Worm (Caenorhabditis elegans) whole organism, early embryonic: ENCODE measurements around the gene oac-12.

Source experiments
- B0310.2 ChIP-seq: sonication (generic microtip); optimal IDR thresholded peaks from 2 replicates; lab custom pipeline; 2016; ENCODE audit warnings: mild to moderate bottlenecking, missing genetic modification characterization, missing compliant biosample characterization
- F13C5.2 ChIP-seq: sonication (generic microtip); optimal IDR thresholded peaks from 2 replicates; lab custom pipeline; 2017; ENCODE audit warnings: mild to moderate bottlenecking, missing genetic modification characterization, inconsistent platforms, missing compliant biosample characterization
- aly-1 ChIP-seq: sonication (generic microtip); optimal IDR thresholded peaks from 2 replicates; lab custom pipeline; 2016; ENCODE audit warnings: missing genetic modification characterization, missing compliant biosample characterization
- ama-1 ChIP-seq: fragments of 150-350 bp; optimal IDR thresholded peaks from 2 replicates; lab custom pipeline; 2014
- ceh-13 ChIP-seq: fragments of 200-800 bp; sonication (Bioruptor generic); optimal IDR thresholded peaks from 2 replicates; lab custom pipeline; 2018; ENCODE audit warnings: mild to moderate bottlenecking, missing genetic modification characterization, missing compliant biosample characterization
- ceh-36 ChIP-seq: sonication (generic microtip); optimal IDR thresholded peaks from 2 replicates; lab custom pipeline; 2016; ENCODE audit warnings: missing genetic modification characterization, inconsistent platforms, missing compliant biosample characterization
- ets-7 ChIP-seq: sonication (generic microtip); optimal IDR thresholded peaks from 2 replicates; lab custom pipeline; 2016; ENCODE audit warnings: missing genotype, missing genetic modification characterization, missing compliant biosample characterization
- flt-1 ChIP-seq: fragments of 200-800 bp; sonication (Bioruptor generic); IDR thresholded peaks from 2 replicates; pipeline ENCODE4 v1.3.6; 2022; ENCODE audit warnings: missing genetic modification characterization, missing compliant biosample characterization
- hmbx-1 ChIP-seq: sonication (generic microtip); optimal IDR thresholded peaks from 2 replicates; lab custom pipeline; 2016; ENCODE audit warnings: mild to moderate bottlenecking, missing genetic modification characterization, missing compliant biosample characterization
- hmg-4 ChIP-seq: fragments of 200-800 bp; sonication (Bioruptor generic); optimal IDR thresholded peaks from 2 replicates; lab custom pipeline; 2018; ENCODE audit warnings: mild to moderate bottlenecking, missing genetic modification characterization, missing compliant biosample characterization
- hnd-1 ChIP-seq: sonication (generic microtip); optimal IDR thresholded peaks from 2 replicates; lab custom pipeline; 2016; ENCODE audit warnings: missing genetic modification characterization, missing compliant biosample characterization
- pes-1 ChIP-seq: fragments of 200-800 bp; sonication (Bioruptor generic); IDR thresholded peaks from 2 replicates; pipeline ENCODE4 v1.3.6; 2022; ENCODE audit warnings: missing genetic modification reagents, missing genetic modification characterization, missing compliant biosample characterization
- scrt-1 ChIP-seq: fragments of 200-800 bp; sonication (Bioruptor generic); IDR thresholded peaks from 2 replicates; pipeline ENCODE4 v1.3.6; 2022; ENCODE audit warnings: missing genetic modification characterization, missing compliant biosample characterization
- sea-1 ChIP-seq: fragments of 200-800 bp; sonication (Bioruptor generic); conservative IDR thresholded peaks from 2 replicates; pipeline ENCODE4 v1.3.6; 2022; ENCODE audit warnings: missing genetic modification characterization, missing compliant biosample characterization
- tbx-11 ChIP-seq: fragments of 200-800 bp; sonication (Bioruptor generic); IDR thresholded peaks from 2 replicates; pipeline ENCODE4 v1.3.6; 2022; ENCODE audit warnings: missing genetic modification characterization, missing compliant biosample characterization
- tbx-37 ChIP-seq: fragments of 200-800 bp; sonication (Bioruptor generic); conservative IDR thresholded peaks from 2 replicates; pipeline ENCODE4 v1.3.6; 2022; ENCODE audit warnings: missing genetic modification reagents, missing genetic modification characterization, missing compliant biosample characterization
- tra-4 ChIP-seq: sonication (generic microtip); optimal IDR thresholded peaks from 2 replicates; lab custom pipeline; 2017; ENCODE audit warnings: missing genetic modification characterization, missing compliant biosample characterization

Gene oac-12

ce11 chrV:4332450-4332849 is at the start of gene oac-12:
oac-12 (minus strand) TSS chrV:4332550.
- TF ChIP-seq hmg-4 (GFP tag; lab: Kevin White, UChicago) (no peak), pes-1 (GFP tag; lab: Robert Waterston, UW) (no peak), B0310.2 (tag; lab: Kevin White, UChicago) (no peak), tra-4 (tag; lab: Kevin White, UChicago) (no peak), flt-1 (no peak), ceh-13 (GFP tag; lab: Kevin White, UChicago) (no peak), tbx-11 (GFP tag; lab: Robert Waterston, UW) (no peak), hmbx-1 (tag; lab: Kevin White, UChicago) (no peak), aly-1 (tag; lab: Kevin White, UChicago) (no peak), hnd-1 (tag; lab: Kevin White, UChicago) (no peak), ceh-36 (no peak), ets-7 (tag; lab: Kevin White, UChicago) (no peak), F13C5.2 (tag; lab: Kevin White, UChicago) (no peak), sea-1 (GFP tag; lab: Robert Waterston, UW) (no peak), ama-1 (lab: Kevin White, UChicago) (no peak), scrt-1 (GFP tag; lab: Robert Waterston, UW) (no peak), tbx-37 (GFP tag; lab: Robert Waterston, UW) (no peak)

- TF ChIP-seq ama-1 (lab: Kevin White, UChicago) (no peak), F13C5.2 (tag; lab: Kevin White, UChicago) (no peak), sea-1 (GFP tag; lab: Robert Waterston, UW) (no peak), hnd-1 (tag; lab: Kevin White, UChicago) (no peak), hmbx-1 (tag; lab: Kevin White, UChicago) (no peak), hmg-4 (GFP tag; lab: Kevin White, UChicago) (no peak), ceh-13 (GFP tag; lab: Kevin White, UChicago) (no peak), tbx-37 (GFP tag; lab: Robert Waterston, UW) (no peak), ceh-36 (no peak), scrt-1 (GFP tag; lab: Robert Waterston, UW) (no peak)
Observed at ce11 chrV:4377622-4378021, 45.3 kb upstream of the oac-12 start, which contains the start of gene F32D1.8. F32D1.8 (minus strand) TSS chrV:4377722.

DNA sequence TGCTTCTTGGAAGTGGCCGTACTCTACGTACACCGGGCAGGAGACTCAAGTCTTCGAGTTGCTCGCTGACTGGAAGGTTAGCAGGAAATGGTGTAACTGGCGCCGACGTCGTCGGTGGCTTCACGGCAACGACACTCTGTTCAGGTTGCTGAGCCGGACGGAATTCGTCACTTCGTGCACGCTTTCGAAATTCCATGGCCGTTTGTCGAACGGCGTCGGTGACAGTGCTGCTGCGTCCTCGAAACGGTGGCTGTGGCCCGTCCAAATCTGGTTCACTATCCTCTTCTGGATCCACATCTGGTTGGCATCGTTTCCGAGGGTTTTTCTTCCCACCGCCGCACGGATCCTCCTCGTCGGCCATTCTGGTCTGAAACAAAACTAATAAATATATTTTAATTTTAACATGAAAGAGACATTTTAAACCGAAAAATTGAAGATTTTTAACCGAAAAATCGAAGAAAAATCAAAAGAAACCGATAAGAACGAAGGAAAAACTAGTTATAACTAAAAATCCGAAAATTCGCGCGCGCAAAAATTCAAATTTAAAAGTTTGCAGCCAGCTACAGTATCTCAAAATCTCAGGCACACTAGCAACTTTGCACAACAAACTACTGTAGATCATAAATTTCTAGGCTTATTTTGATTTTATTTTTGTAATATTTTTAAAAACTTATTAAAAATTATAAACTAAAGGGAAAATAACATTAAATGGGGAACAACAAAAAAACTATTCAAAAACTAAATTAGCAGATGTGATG is 43.6 kb upstream of the oac-12 start, which contains the start of gene F32D1.7:
Gene F32D1.7 (minus strand): TSS at position 367 of the 758 bp plus-strand sequence.
- TF ChIP-seq hmbx-1 (tag; lab: Kevin White, UChicago) (no peak), tra-4 (tag; lab: Kevin White, UChicago) (no peak), tbx-37 (GFP tag; lab: Robert Waterston, UW) (no peak), hmg-4 (GFP tag; lab: Kevin White, UChicago) (no peak)

DNA sequence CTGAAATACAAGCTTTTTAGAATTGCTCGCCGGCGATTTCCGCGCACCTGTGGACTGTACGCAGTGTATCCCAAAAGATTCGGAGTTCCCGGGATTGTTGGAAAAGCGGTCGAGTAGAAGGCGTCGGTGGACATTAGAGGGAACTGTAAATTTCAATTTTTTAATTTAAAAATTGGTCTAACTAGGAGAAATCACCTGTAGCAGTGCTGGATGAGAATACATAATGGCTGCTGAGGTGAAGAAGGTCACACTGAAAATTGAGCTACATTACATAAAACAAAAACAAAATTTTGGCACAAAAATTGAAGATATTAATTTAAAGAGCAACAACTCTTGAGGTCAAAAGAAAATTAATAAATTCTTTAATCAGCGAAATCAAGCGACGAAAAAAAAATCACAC is 42.3 kb upstream of the oac-12 start, which contains the start of gene neg-1:
Gene neg-1 (minus strand): TSS at position 250 of the 400 bp plus-strand sequence.
- TF ChIP-seq scrt-1 (GFP tag; lab: Robert Waterston, UW) (no peak), F13C5.2 (tag; lab: Kevin White, UChicago) (no peak), ceh-36 (no peak), tbx-37 (GFP tag; lab: Robert Waterston, UW) (no peak), ama-1 (lab: Kevin White, UChicago) (no peak), aly-1 (tag; lab: Kevin White, UChicago) (no peak), ceh-13 (GFP tag; lab: Kevin White, UChicago) (no peak), ets-7 (tag; lab: Kevin White, UChicago) (no peak), tra-4 (tag; lab: Kevin White, UChicago) (no peak), flt-1 (no peak), pes-1 (GFP tag; lab: Robert Waterston, UW) (no peak), B0310.2 (tag; lab: Kevin White, UChicago) (no peak), hmg-4 (GFP tag; lab: Kevin White, UChicago) (no peak), hmbx-1 (tag; lab: Kevin White, UChicago) (no peak), tbx-11 (GFP tag; lab: Robert Waterston, UW) (no peak), sea-1 (GFP tag; lab: Robert Waterston, UW) (no peak)

ce11 chrV:4373656-4374055 is 41.3 kb upstream of the oac-12 start:
- no peak for TF ChIP-seq ama-1 (lab: Kevin White, UChicago)
- TF ChIP-seq pes-1 (GFP tag; lab: Robert Waterston, UW): no peak
- TF ChIP-seq ets-7 (tag; lab: Kevin White, UChicago): no peak
- TF ChIP-seq hmbx-1 (tag; lab: Kevin White, UChicago): no peak
- TF ChIP-seq tbx-37 (GFP tag; lab: Robert Waterston, UW): no peak
- TF ChIP-seq tbx-11 (GFP tag; lab: Robert Waterston, UW): no peak
- TF ChIP-seq F13C5.2 (tag; lab: Kevin White, UChicago): no peak
- no peak for TF ChIP-seq tra-4 (tag; lab: Kevin White, UChicago)
- no peak for TF ChIP-seq sea-1 (GFP tag; lab: Robert Waterston, UW)
- no peak for TF ChIP-seq aly-1 (tag; lab: Kevin White, UChicago)
- no peak for TF ChIP-seq scrt-1 (GFP tag; lab: Robert Waterston, UW)
- no peak for TF ChIP-seq hmg-4 (GFP tag; lab: Kevin White, UChicago)
- TF ChIP-seq ceh-36: no peak
- no peak for TF ChIP-seq hnd-1 (tag; lab: Kevin White, UChicago)

DNA sequence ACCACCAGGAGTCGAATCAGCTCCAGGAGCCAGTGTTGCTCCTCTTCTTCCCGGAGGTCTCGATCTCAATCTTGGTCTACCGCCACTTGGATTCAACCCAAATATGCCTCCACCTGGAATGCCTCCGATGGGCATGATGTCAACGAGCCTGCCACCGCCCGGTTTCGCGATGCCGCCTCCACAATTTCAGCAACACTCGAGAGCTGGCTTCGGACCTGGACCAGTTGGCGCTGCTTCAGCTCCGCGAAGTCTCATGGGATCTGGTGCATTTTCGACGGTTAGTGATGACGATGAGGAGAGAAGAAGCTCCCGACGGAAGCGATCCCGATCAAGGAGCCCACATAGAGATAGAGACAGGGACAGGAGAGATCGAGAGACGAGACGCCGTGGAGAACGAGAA is 40.6 kb upstream of the oac-12 start:
- no peak for TF ChIP-seq hnd-1 (tag; lab: Kevin White, UChicago)
- no peak for TF ChIP-seq hmg-4 (GFP tag; lab: Kevin White, UChicago)
- TF ChIP-seq aly-1 (tag; lab: Kevin White, UChicago): no peak
- TF ChIP-seq ceh-36: no peak
- no peak for TF ChIP-seq B0310.2 (tag; lab: Kevin White, UChicago)
- TF ChIP-seq tra-4 (tag; lab: Kevin White, UChicago): no peak
- no peak for TF ChIP-seq hmbx-1 (tag; lab: Kevin White, UChicago)
- TF ChIP-seq tbx-11 (GFP tag; lab: Robert Waterston, UW): no peak
- no peak for TF ChIP-seq scrt-1 (GFP tag; lab: Robert Waterston, UW)
- TF ChIP-seq pes-1 (GFP tag; lab: Robert Waterston, UW): no peak
- TF ChIP-seq flt-1: no peak
- no peak for TF ChIP-seq ets-7 (tag; lab: Kevin White, UChicago)
- TF ChIP-seq ama-1 (lab: Kevin White, UChicago): no peak
- TF ChIP-seq F13C5.2 (tag; lab: Kevin White, UChicago): no peak
- no peak for TF ChIP-seq tbx-37 (GFP tag; lab: Robert Waterston, UW)
- no peak for TF ChIP-seq sea-1 (GFP tag; lab: Robert Waterston, UW)
- TF ChIP-seq ceh-13 (GFP tag; lab: Kevin White, UChicago): no peak
